Fruit fly (Drosophila melanogaster) whole organism, adult: Measurements from ENCODE around the gene CG8236.

Experiments used
- CG11617 ChIP-seq: fragments of 200-800 bp; sonication (Bioruptor generic); optimal IDR thresholded peaks from 2 replicates; lab custom pipeline; 2017; ENCODE audit warnings: mild to moderate bottlenecking, missing biosample characterization, missing genetic modification reagents, missing genetic modification characterization
- CG12768 ChIP-seq: fragments of 200-800 bp; sonication (Bioruptor generic); optimal IDR thresholded peaks from 2 replicates; lab custom pipeline; 2017; ENCODE audit warnings: missing biosample characterization, missing genetic modification characterization, mild to moderate bottlenecking, moderate library complexity, missing genetic modification reagents
- CG14711 ChIP-seq: fragments of 200-800 bp; sonication (Bioruptor generic); optimal IDR thresholded peaks from 2 replicates; lab custom pipeline; 2018; ENCODE audit warnings: missing biosample characterization, mild to moderate bottlenecking, missing genetic modification characterization, moderate library complexity
- CG1620 ChIP-seq: fragments of 200-800 bp; sonication (Bioruptor generic); optimal IDR thresholded peaks from 2 replicates; lab custom pipeline; 2016; ENCODE audit warnings: missing biosample characterization, missing genetic modification characterization
- CG33017 ChIP-seq: fragments of 200-800 bp; sonication (Bioruptor generic); optimal IDR thresholded peaks from 2 replicates; lab custom pipeline; 2018; ENCODE audit warnings: missing biosample characterization, mild to moderate bottlenecking, missing genetic modification characterization, moderate library complexity
- CG5204 ChIP-seq: fragments of 200-800 bp; sonication (Bioruptor generic); optimal IDR thresholded peaks from 2 replicates; lab custom pipeline; 2016; ENCODE audit warnings: missing biosample characterization, missing genetic modification characterization
- CG7045 ChIP-seq: fragments of 200-800 bp; sonication (Bioruptor generic); optimal IDR thresholded peaks from 2 replicates; lab custom pipeline; 2017; ENCODE audit warnings: missing biosample characterization, mild to moderate bottlenecking, missing genetic modification characterization
- CG7101 ChIP-seq: fragments of 200-800 bp; sonication (Bioruptor generic); optimal IDR thresholded peaks from 2 replicates; lab custom pipeline; 2018; ENCODE audit warnings: missing biosample characterization, mild to moderate bottlenecking, missing genetic modification characterization, moderate library complexity
- Clk ChIP-seq: fragments of 200-800 bp; sonication (Bioruptor generic); optimal IDR thresholded peaks from 2 replicates; lab custom pipeline; 2017; ENCODE audit warnings: missing biosample characterization, missing genetic modification characterization
- Crg-1 ChIP-seq: fragments of 200-800 bp; sonication (Bioruptor generic); optimal IDR thresholded peaks from 2 replicates; lab custom pipeline; 2016; ENCODE audit warnings: missing biosample characterization, missing genetic modification characterization
- Hr96 ChIP-seq: fragments of 200-800 bp; sonication (Bioruptor generic); optimal IDR thresholded peaks from 2 replicates; lab custom pipeline; 2016; ENCODE audit warnings: missing biosample characterization, missing genetic modification characterization
- Mnt ChIP-seq: fragments of 200-800 bp; sonication (Bioruptor generic); optimal IDR thresholded peaks from 2 replicates; lab custom pipeline; 2016; ENCODE audit warnings: missing biosample characterization, mild to moderate bottlenecking, missing genetic modification characterization
- bab1 ChIP-seq: fragments of 200-800 bp; sonication (Bioruptor generic); optimal IDR thresholded peaks from 3 replicates; lab custom pipeline; 2019; ENCODE audit warnings: missing biosample characterization, mild to moderate bottlenecking, missing genetic modification characterization, moderate library complexity
- cic ChIP-seq: fragments of 200-800 bp; sonication (Bioruptor generic); optimal IDR thresholded peaks from 2 replicates; lab custom pipeline; 2017; ENCODE audit warnings: missing biosample characterization, mild to moderate bottlenecking, missing genetic modification characterization, moderate library complexity
- cnc ChIP-seq, 2 experiments: fragments of >200 bp; optimal IDR thresholded peaks; 2 replicates each; lab custom pipeline; 2017
- kay ChIP-seq: fragments of 200-800 bp; sonication (Bioruptor generic); peaks from one replicate; lab custom pipeline; 2016; ENCODE audit warnings: missing biosample characterization, missing genetic modification characterization, borderline replicate concordance
- ovo ChIP-seq: fragments of 200-800 bp; sonication (Bioruptor generic); optimal IDR thresholded peaks from 2 replicates; lab custom pipeline; 2016; ENCODE audit warnings: missing biosample characterization, missing genetic modification characterization
- pad ChIP-seq: fragments of 200-800 bp; sonication (Bioruptor generic); optimal IDR thresholded peaks from 3 replicates; lab custom pipeline; 2017; ENCODE audit warnings: missing biosample characterization, missing genetic modification characterization, mild to moderate bottlenecking, moderate library complexity, missing genetic modification reagents
- tj ChIP-seq: fragments of 200-800 bp; sonication (Bioruptor generic); optimal IDR thresholded peaks from 3 replicates; lab custom pipeline; 2017; ENCODE audit warnings: missing biosample characterization, mild to moderate bottlenecking, missing genetic modification characterization, moderate library complexity
- toe ChIP-seq: fragments of 200-800 bp; sonication (Bioruptor generic); optimal IDR thresholded peaks from 2 replicates; lab custom pipeline; 2016; ENCODE audit warnings: missing biosample characterization, missing genetic modification characterization

Gene CG8236

DNA sequence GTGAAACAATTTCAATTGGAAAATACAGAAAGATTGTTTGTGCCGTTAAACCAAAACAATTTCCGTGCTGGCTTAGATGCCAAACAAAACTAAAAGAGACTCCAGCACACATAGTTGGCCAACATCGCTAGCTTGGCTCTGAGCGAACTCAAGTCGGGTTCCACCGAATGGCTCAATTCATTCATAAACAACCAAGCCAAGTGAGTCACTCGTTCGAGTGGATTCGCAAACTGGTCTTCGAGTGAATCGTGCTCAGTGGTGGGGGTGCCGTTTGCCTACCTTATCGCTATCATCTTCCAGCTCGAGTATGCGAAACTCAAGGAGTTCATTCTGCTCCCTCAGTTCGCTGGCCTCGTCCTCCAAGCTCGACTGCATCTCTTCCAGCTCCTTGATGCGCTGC lies 16.3 kb downstream of the CG8236 start:
- TF ChIP-seq tj (GFP tag; lab: Kevin White, UChicago) = no peak
- TF ChIP-seq CG1620 (GFP tag; lab: Kevin White, UChicago) = no peak
- no peak for TF ChIP-seq Hr96 (GFP tag; lab: Kevin White, UChicago)
- TF ChIP-seq pad (GFP tag; lab: Kevin White, UChicago) = no peak
- TF ChIP-seq CG33017 (tag; lab: Kevin White, UChicago) = no peak
- no peak for TF ChIP-seq cnc (optimal IDR thresholded peaks at IDR 0.05; lab: Kevin White, UChicago)
- TF ChIP-seq toe = no peak
- no peak for TF ChIP-seq kay (GFP tag; lab: Kevin White, UChicago)
- TF ChIP-seq ovo (GFP tag; lab: Kevin White, UChicago) = no peak
- TF ChIP-seq cic (GFP tag; lab: Kevin White, UChicago) = no peak
- no peak for TF ChIP-seq Mnt (GFP tag; lab: Kevin White, UChicago)
- no peak for TF ChIP-seq bab1 (GFP tag; lab: Kevin White, UChicago)
- no peak for TF ChIP-seq Crg-1
- TF ChIP-seq CG12768 (GFP tag; lab: Kevin White, UChicago) = no peak
- no peak for TF ChIP-seq Clk
- TF ChIP-seq CG11617 (GFP tag; lab: Kevin White, UChicago) = no peak
- no peak for TF ChIP-seq CG7045 (GFP tag; lab: Kevin White, UChicago)
- no peak for TF ChIP-seq CG5204 (GFP tag; lab: Kevin White, UChicago)

DNA sequence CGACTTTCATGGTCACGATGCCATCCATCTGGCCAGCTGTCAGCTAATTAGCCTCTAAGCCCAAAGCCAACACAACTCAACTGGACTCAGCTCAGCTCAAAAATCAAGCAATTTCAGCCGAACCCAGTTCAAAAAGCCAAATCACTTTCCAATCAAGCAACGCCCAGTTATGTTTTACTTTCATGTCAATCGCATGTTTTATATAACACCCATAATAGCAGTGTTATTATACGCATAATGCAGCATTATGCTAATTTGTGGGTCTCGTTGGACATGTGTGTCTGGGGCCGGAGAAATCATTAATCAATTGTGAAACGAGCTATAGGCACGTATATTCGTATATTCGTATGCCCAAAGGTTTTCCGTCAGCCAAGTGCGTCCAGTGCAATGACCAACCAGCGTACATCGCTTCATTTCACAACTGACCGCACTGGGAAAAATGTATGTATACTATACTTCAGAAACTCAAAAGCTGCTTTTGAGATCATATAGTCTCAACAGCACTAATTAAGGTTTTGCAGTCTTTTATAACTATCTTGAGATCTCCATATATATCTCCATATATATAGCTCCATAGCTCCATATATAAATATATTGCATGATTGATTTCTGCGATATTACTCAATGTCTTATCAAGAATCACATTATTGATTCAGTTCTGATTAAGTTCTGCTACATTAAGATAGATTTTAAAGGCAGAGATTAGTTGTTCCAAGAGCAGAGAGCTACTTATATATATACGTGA lies 18.5 kb downstream of the CG8236 start:
- no peak for TF ChIP-seq Clk
- TF ChIP-seq ovo (GFP tag; lab: Kevin White, UChicago) = no peak
- no peak for TF ChIP-seq Crg-1
- TF ChIP-seq CG7101 (tag; lab: Kevin White, UChicago) = no peak
- no peak for TF ChIP-seq CG5204 (GFP tag; lab: Kevin White, UChicago)
- TF ChIP-seq CG12768 (GFP tag; lab: Kevin White, UChicago) = no peak
- no peak for TF ChIP-seq cic (GFP tag; lab: Kevin White, UChicago)
- TF ChIP-seq Hr96 (GFP tag; lab: Kevin White, UChicago) = no peak
- no peak for TF ChIP-seq tj (GFP tag; lab: Kevin White, UChicago)
- TF ChIP-seq CG1620 (GFP tag; lab: Kevin White, UChicago) = no peak
- no peak for TF ChIP-seq bab1 (GFP tag; lab: Kevin White, UChicago)
- no peak for TF ChIP-seq Mnt (GFP tag; lab: Kevin White, UChicago)
- TF ChIP-seq CG14711 = no peak
- no peak for TF ChIP-seq CG11617 (GFP tag; lab: Kevin White, UChicago)
- TF ChIP-seq cnc (optimal IDR thresholded peaks at IDR 0.05; lab: Kevin White, UChicago) = no peak
- TF ChIP-seq toe = no peak
- TF ChIP-seq kay (GFP tag; lab: Kevin White, UChicago) = no peak
- TF ChIP-seq pad (GFP tag; lab: Kevin White, UChicago) = no peak
- TF ChIP-seq CG33017 (tag; lab: Kevin White, UChicago) = no peak
- TF ChIP-seq CG7045 (GFP tag; lab: Kevin White, UChicago) = no peak

dm6 chr3R:8788722-8789400 lies 19.7 kb downstream of the CG8236 start:
- TF ChIP-seq CG7101 (tag; lab: Kevin White, UChicago) (no peak), CG33017 (tag; lab: Kevin White, UChicago) (no peak), CG5204 (GFP tag; lab: Kevin White, UChicago) (no peak), Hr96 (GFP tag; lab: Kevin White, UChicago) (no peak), Mnt (GFP tag; lab: Kevin White, UChicago) (no peak)

- TF ChIP-seq Mnt (GFP tag; lab: Kevin White, UChicago) (no peak), Hr96 (GFP tag; lab: Kevin White, UChicago) (no peak), toe (no peak), CG33017 (tag; lab: Kevin White, UChicago) (no peak), pad (GFP tag; lab: Kevin White, UChicago) (no peak)
These were observed 23.4 kb downstream of the CG8236 start for dm6 chr3R:8792463-8793175.

- TF ChIP-seq CG7045 (GFP tag; lab: Kevin White, UChicago) (no peak), CG14711 (no peak), CG33017 (tag; lab: Kevin White, UChicago) (no peak), cnc (optimal IDR thresholded peaks at IDR 0.05; lab: Kevin White, UChicago) (no peak)
These were observed 24.5 kb downstream of the CG8236 start for dm6 chr3R:8793726-8794125.

- TF ChIP-seq tj (GFP tag; lab: Kevin White, UChicago) = no peak
- no peak for TF ChIP-seq bab1 (GFP tag; lab: Kevin White, UChicago)
- TF ChIP-seq kay (GFP tag; lab: Kevin White, UChicago) = no peak
- TF ChIP-seq Crg-1 = no peak
These were observed 25.2 kb downstream of the CG8236 start, which contains the start of gene Ir85a for dm6 chr3R:8794384-8794783. Gene Ir85a, plus strand, starts transcription at chr3R:8794684.
